Worm (Caenorhabditis elegans): ENCODE results near the gene fbxb-96.

DNA sequence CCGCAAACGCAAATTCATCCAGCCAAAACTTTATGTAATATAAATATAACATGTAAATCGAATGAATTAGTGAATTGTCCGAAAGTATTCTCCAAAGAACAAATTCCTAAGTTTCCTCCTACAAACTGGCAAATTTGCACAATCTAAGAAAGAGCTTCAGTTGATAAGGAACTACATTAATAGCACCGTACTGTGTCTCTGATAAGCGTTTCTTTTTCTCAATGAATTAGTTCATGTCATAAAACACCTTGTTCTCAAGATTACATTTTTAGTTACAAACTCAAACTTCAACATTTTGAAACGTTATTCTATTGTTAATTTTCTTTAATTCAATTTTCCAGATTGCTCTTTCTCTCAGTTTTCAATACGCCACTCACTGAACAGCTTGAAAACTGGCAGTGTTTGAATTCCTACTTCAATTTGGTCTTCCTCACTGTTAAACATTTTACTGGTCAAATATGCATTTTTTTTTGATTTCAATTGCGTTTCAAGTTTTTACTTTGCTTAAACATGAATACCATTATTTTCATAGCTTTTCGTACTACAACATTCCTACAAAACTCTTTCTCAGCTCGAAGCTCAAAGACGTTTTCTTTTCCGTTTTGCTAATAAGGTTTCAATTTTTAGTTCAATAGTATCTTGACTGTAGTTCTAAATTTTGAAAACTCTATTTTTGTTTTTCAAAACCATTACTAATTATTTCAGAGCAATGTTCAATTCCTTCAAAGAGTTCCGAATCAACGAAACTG is 15.7 kb upstream of the fbxb-96 start, which contains the start of gene math-15:
- no peak for TF ChIP-seq ama-1 (optimal IDR thresholded peaks at IDR 0.05)
- no peak for TF ChIP-seq blmp-1 (tag; optimal IDR thresholded peaks at IDR 0.05)
- no peak for TF ChIP-seq unc-62 (GFP tag; optimal IDR thresholded peaks at IDR 0.05)

Measured in whole organism, L1 larva.